Worm (Caenorhabditis elegans): ENCODE data around the gene mog-1.

DNA sequence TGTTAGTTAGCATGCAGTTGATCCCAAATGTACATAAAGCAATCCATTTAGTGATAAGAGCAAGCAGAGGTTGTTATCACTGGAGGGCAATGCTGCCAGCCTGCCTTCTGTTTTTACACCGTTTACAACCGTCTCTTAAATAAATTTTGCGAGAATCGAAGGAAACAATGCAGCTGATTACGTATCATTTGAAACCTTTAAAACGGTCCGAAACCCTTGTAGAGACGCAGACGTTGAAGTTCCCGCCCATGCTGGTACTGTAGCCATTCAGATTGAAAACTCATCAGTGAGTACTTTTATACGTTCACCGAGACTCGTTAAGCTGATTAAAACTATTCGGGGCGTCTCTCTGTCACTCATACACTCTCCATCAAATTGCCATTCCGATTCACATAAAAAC, 25.6 kb downstream of the mog-1 start:
- TF ChIP-seq him-1 (tag; optimal IDR thresholded peaks at IDR 0.05) (no peak), W03F9.2 (tag; optimal IDR thresholded peaks at IDR 0.05) (no peak), dao-5 (tag; optimal IDR thresholded peaks at IDR 0.05) (no peak)
